Worm (Caenorhabditis elegans) whole organism, L2 larva: Measurements from ENCODE around the gene lgc-57.
A peak's percentile ranks its signal among the peaks of the same experiment; 100 is the strongest.

Experiments
- C34F6.9 ChIP-seq: fragments of 150-350 bp; optimal IDR thresholded peaks from 2 replicates; lab custom pipeline; 2014; ENCODE audit warnings: missing biosample characterization, missing genetic modification characterization
- ZK546.5 ChIP-seq: sonication (generic microtip); optimal IDR thresholded peaks from 2 replicates; lab custom pipeline; 2017; ENCODE audit warnings: missing biosample characterization, missing genetic modification characterization
- alr-1 ChIP-seq: fragments of 150-350 bp; optimal IDR thresholded peaks from 2 replicates; lab custom pipeline; 2014; ENCODE audit warnings: missing biosample characterization, missing genetic modification characterization
- aly-2 ChIP-seq: fragments of 150-350 bp; optimal IDR thresholded peaks from 2 replicates; lab custom pipeline; 2014; ENCODE audit warnings: missing biosample characterization, missing genetic modification characterization
- ceh-16 ChIP-seq: fragments of 150-350 bp; optimal IDR thresholded peaks from 2 replicates; lab custom pipeline; 2014; ENCODE audit warnings: missing biosample characterization, missing genetic modification characterization
- ceh-82 ChIP-seq: fragments of 150-350 bp; optimal IDR thresholded peaks from 2 replicates; lab custom pipeline; 2014; ENCODE audit warnings: missing biosample characterization, missing genetic modification characterization
- crh-2 ChIP-seq: sonication (generic microtip); optimal IDR thresholded peaks from 2 replicates; lab custom pipeline; 2017; ENCODE audit warnings: missing biosample characterization, missing genetic modification characterization
- dmd-4 ChIP-seq: sonication (generic microtip); optimal IDR thresholded peaks from 2 replicates; lab custom pipeline; 2017; ENCODE audit warnings: missing biosample characterization, missing genetic modification characterization
- egl-27 ChIP-seq: sonication (generic microtip); optimal IDR thresholded peaks from 3 replicates; lab custom pipeline; 2017; ENCODE audit warnings: missing biosample characterization, missing genetic modification reagents, missing genetic modification characterization
- elt-1 ChIP-seq: fragments of 150-350 bp; optimal IDR thresholded peaks from 2 replicates; lab custom pipeline; 2014; ENCODE audit warnings: missing biosample characterization, missing genetic modification characterization
- fos-1 ChIP-seq: fragments of 150-350 bp; optimal IDR thresholded peaks from 2 replicates; lab custom pipeline; 2014; ENCODE audit warnings: missing biosample characterization, missing genetic modification characterization
- gmeb-1 ChIP-seq: fragments of 150-350 bp; optimal IDR thresholded peaks from 2 replicates; lab custom pipeline; 2014; ENCODE audit warnings: missing biosample characterization, missing genetic modification characterization
- lin-11 ChIP-seq: fragments of 150-350 bp; sonication (generic microtip); optimal IDR thresholded peaks from 2 replicates; lab custom pipeline; 2014; ENCODE audit warnings: missing biosample characterization, missing genetic modification characterization, inconsistent platforms, mixed read lengths
- lin-13 ChIP-seq: fragments of 150-350 bp; optimal IDR thresholded peaks from 2 replicates; lab custom pipeline; 2014; ENCODE audit warnings: missing biosample characterization, missing genetic modification reagents, missing genetic modification characterization
- lin-39 ChIP-seq: fragments of 150-350 bp; optimal IDR thresholded peaks from 2 replicates; lab custom pipeline; 2014; ENCODE audit warnings: missing biosample characterization, missing genetic modification reagents, missing genetic modification characterization
- lsy-2 ChIP-seq, 2 experiments: fragments of 150-350 bp in 1 of 2; sonication (generic microtip) in 1 of 2; optimal IDR thresholded peaks; 2 replicates each; lab custom pipeline; 2014 to 2017; ENCODE audit warnings: missing biosample characterization in 2 of 2, missing genetic modification characterization in 2 of 2
- mab-5 ChIP-seq: fragments of 150-350 bp; optimal IDR thresholded peaks from 2 replicates; lab custom pipeline; 2014; ENCODE audit warnings: missing biosample characterization, missing genetic modification characterization
- mdl-1 ChIP-seq, 2 experiments: fragments of 150-350 bp in 1 of 2; sonication (generic microtip) in 1 of 2; optimal IDR thresholded peaks; 2 replicates each; lab custom pipeline; 2017; ENCODE audit warnings: missing biosample characterization in 2 of 2, missing genetic modification characterization in 2 of 2
- nhr-10 ChIP-seq: sonication (generic microtip); optimal IDR thresholded peaks from 2 replicates; lab custom pipeline; 2017; ENCODE audit warnings: missing biosample characterization, missing genetic modification characterization
- nhr-237 ChIP-seq: fragments of 150-350 bp; optimal IDR thresholded peaks from 2 replicates; lab custom pipeline; 2014; ENCODE audit warnings: missing biosample characterization, missing genetic modification characterization
- nhr-77 ChIP-seq: fragments of 150-350 bp; optimal IDR thresholded peaks from 2 replicates; lab custom pipeline; 2014; ENCODE audit warnings: missing biosample characterization, missing genetic modification characterization
- peb-1 ChIP-seq: fragments of 150-350 bp; optimal IDR thresholded peaks from 2 replicates; lab custom pipeline; 2014; ENCODE audit warnings: missing biosample characterization, missing genetic modification characterization
- sem-4 ChIP-seq: fragments of 150-350 bp; optimal IDR thresholded peaks from 2 replicates; lab custom pipeline; 2014; ENCODE audit warnings: missing biosample characterization, missing genetic modification reagents, missing genetic modification characterization
- sma-3 ChIP-seq: sonication (generic microtip); optimal IDR thresholded peaks from 2 replicates; lab custom pipeline; 2016; ENCODE audit warnings: missing genetic modification reagents, missing genetic modification characterization, missing compliant biosample characterization
- sma-9 ChIP-seq, 2 experiments: fragments of 150-350 bp in 1 of 2; sonication (generic microtip) in 1 of 2; optimal IDR thresholded peaks; 2 replicates each; lab custom pipeline; 2014 to 2016; ENCODE audit warnings: missing genetic modification characterization in 2 of 2, mild to moderate bottlenecking in 1 of 2, missing biosample characterization in 1 of 2, missing compliant biosample characterization in 1 of 2, missing genetic modification reagents in 1 of 2, moderate library complexity in 1 of 2
- unc-55 ChIP-seq: fragments of 150-350 bp; sonication (generic microtip); optimal IDR thresholded peaks from 3 replicates; lab custom pipeline; 2014; ENCODE audit warnings: missing biosample characterization, missing genetic modification reagents, missing genetic modification characterization
- zag-1 ChIP-seq: fragments of 150-350 bp; optimal IDR thresholded peaks from 2 replicates; lab custom pipeline; 2014; ENCODE audit warnings: missing biosample characterization, missing genetic modification characterization
- ztf-1 ChIP-seq: fragments of 200-800 bp; sonication (Bioruptor generic); conservative IDR thresholded peaks from 2 replicates; pipeline ENCODE4 v1.3.6; 2022; ENCODE audit warnings: missing genetic modification characterization, missing compliant biosample characterization
- ztf-11 ChIP-seq: sonication (generic microtip); optimal IDR thresholded peaks from 2 replicates; lab custom pipeline; 2017; ENCODE audit warnings: missing biosample characterization, missing genetic modification characterization
- ztf-4 ChIP-seq: fragments of 150-350 bp; optimal IDR thresholded peaks from 2 replicates; lab custom pipeline; 2014; ENCODE audit warnings: missing biosample characterization, missing genetic modification characterization

Gene lgc-57

DNA sequence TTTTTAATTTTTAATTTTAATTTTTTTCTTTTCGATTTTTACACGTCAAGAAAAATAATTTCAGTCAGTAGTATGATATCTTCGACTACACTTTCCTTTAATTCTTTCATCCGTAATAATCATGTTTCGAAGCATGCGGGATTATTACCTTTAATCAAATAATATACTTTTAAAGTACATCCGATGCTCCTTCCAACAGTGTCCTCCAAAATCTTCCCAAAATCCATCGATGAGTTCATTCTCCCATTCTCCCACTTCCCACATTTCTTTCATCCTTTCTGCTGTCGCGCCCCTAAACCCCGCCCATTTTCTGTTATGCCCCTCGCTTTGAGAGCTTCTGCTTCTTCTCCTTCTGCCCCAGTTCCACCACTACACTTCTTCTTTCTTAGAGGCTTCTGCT, at the start of gene lgc-57:
lgc-57 (plus strand) TSS at position 301 of the 400 bp plus-strand sequence.
- no peak for TF ChIP-seq mdl-1 (tag; optimal IDR thresholded peaks at IDR 0.05; lab: Kevin White, UChicago)
- no peak for TF ChIP-seq dmd-4
- no peak for TF ChIP-seq nhr-237 (tag; lab: Kevin White, UChicago)
- TF ChIP-seq ceh-16 (tag; lab: Kevin White, UChicago): no peak
- no peak for TF ChIP-seq nhr-10 (tag; lab: Kevin White, UChicago)
- TF ChIP-seq crh-2 (tag; lab: Kevin White, UChicago): no peak
- TF ChIP-seq lin-11 (tag; lab: Kevin White, UChicago): no peak
- no peak for TF ChIP-seq elt-1 (tag; lab: Kevin White, UChicago)
- no peak for TF ChIP-seq lsy-2 (tag; optimal IDR thresholded peaks at IDR 0.05; lab: Kevin White, UChicago)
- no peak for TF ChIP-seq ztf-4 (tag; lab: Kevin White, UChicago)

ce11 chrII:10646901-10647566, 47.8 kb upstream of the lgc-57 start, which contains the start of gene M28.10:
Gene M28.10, plus strand, starts transcription at chrII:10647516.
- TF ChIP-seq sma-9 (GFP tag; optimal IDR thresholded peaks at IDR 0.05; lab: Kevin White, UChicago): no peak
- TF ChIP-seq sma-9 (tag; optimal IDR thresholded peaks at IDR 0.05; lab: Kevin White, UChicago): no peak
- TF ChIP-seq fos-1 (tag; lab: Kevin White, UChicago): peak; percentile 1

- TF ChIP-seq sem-4 (tag; lab: Kevin White, UChicago) (no peak), lin-11 (tag; lab: Kevin White, UChicago) (no peak), aly-2 (tag; lab: Kevin White, UChicago) (no peak), ztf-1 (GFP tag; lab: Robert Waterston, UW) (no peak), ztf-4 (tag; lab: Kevin White, UChicago) (no peak), C34F6.9 (tag; lab: Kevin White, UChicago) (no peak), ceh-82 (tag; lab: Kevin White, UChicago) (no peak), lin-13 (no peak), ztf-11 (tag; lab: Kevin White, UChicago) (no peak), peb-1 (tag; lab: Kevin White, UChicago) (no peak), lin-39 (tag; lab: Kevin White, UChicago) (no peak), egl-27 (tag; lab: Kevin White, UChicago) (no peak), unc-55 (no peak), nhr-77 (tag; lab: Kevin White, UChicago) (no peak), mab-5 (tag; lab: Kevin White, UChicago) (no peak)
These were observed 42.7 kb upstream of the lgc-57 start, which contains the start of gene nphp-1 for ce11 chrII:10652112-10652511. Gene nphp-1, minus strand, starts transcription at chrII:10652256.

DNA sequence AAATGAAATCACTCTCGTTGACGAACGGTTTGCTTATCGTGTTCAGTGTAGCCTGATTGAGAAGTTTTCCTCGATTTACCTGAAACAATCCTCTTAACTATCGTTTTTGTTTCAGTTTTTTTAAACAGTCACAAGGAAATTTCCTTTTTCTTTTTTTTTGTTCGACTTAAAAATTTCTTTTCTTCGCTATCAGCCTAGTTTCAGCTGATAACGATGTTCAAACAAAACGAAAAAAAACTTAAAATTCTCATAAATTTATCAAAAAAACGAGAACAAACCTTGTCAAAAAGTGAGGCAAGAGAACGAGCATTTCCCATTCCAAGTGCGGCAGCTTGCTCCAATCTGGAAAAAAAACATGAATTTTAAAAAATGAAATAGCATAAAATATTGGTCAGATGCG, 41.3 kb upstream of the lgc-57 start:
- TF ChIP-seq zag-1 (tag; lab: Kevin White, UChicago) (no peak), gmeb-1 (tag; lab: Kevin White, UChicago) (peak; percentile 16)

DNA sequence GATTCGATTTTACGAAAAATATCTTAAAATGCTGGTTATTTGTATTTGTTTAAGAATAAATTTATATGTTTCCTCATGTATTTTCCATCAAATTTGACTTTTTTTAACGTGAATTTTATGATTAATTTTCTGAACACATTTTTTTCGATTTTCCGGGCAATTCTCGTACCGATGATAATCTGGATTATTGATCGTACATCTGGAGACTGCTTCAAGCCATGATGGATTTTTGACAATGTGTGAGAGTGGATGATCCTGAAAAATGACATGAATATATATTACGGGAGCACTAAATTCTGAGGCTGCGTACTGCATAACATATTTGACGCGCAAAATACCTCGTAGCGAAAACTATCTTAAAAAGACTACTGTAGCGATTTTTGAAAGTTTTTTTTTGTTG, 40.4 kb upstream of the lgc-57 start:
- TF ChIP-seq ztf-4 (tag; lab: Kevin White, UChicago): no peak
- no peak for TF ChIP-seq zag-1 (tag; lab: Kevin White, UChicago)
- TF ChIP-seq lin-11 (tag; lab: Kevin White, UChicago): no peak
- TF ChIP-seq crh-2 (tag; lab: Kevin White, UChicago): no peak
- no peak for TF ChIP-seq lsy-2 (tag; optimal IDR thresholded peaks at IDR 0.05; lab: Kevin White, UChicago)
- no peak for TF ChIP-seq ZK546.5
- no peak for TF ChIP-seq alr-1 (tag; lab: Kevin White, UChicago)
- no peak for TF ChIP-seq ceh-82 (tag; lab: Kevin White, UChicago)

DNA sequence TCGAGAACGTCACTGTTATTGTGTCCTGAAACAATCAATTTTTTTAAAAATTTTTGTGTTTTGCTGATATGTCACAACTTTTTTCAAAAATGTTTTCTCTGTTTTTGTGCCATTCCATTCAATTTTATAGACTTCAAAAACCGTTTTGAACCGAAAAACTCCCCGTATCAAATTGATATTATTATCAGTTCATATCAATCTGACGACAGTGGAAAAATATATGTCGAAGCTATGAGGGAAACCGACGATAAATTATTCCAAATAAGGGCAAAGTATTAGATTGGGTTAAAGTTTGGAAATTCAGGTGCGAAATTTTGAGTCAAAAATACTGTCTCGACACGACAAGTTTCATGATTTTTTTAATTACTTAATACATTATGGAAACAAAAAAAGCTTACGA, 38.4 kb upstream of the lgc-57 start:
- no peak for TF ChIP-seq sma-3 (GFP tag; lab: Kevin White, UChicago)
- peak; percentile 40 for TF ChIP-seq fos-1 (tag; lab: Kevin White, UChicago)
- TF ChIP-seq, all 48 proteins: peak for 1
